Worm (Caenorhabditis elegans) whole organism, young adult: ENCODE results near the gene col-79.
A peak's percentile ranks its signal among the peaks of the same experiment; 100 is the strongest.

ENCODE experiments used
- B0035.1 ChIP-seq: sonication (generic microtip); optimal IDR thresholded peaks from 2 replicates; lab custom pipeline; 2016; ENCODE audit warnings: missing genetic modification characterization, mild to moderate bottlenecking, missing compliant biosample characterization, missing genotype, missing genetic modification reagents
- D2030.7 ChIP-seq: fragments of 200-800 bp; sonication (Bioruptor generic); IDR thresholded peaks from 2 replicates; pipeline ENCODE4 v1.3.6; 2022; ENCODE audit warnings: missing genetic modification reagents, missing genetic modification characterization, missing compliant biosample characterization
- F22D6.2 ChIP-seq: sonication (generic microtip); optimal IDR thresholded peaks from 2 replicates; lab custom pipeline; 2016; ENCODE audit warnings: mild to moderate bottlenecking, missing genetic modification characterization, missing compliant biosample characterization
- F23B12.7 ChIP-seq: sonication (generic microtip); optimal IDR thresholded peaks from 2 replicates; lab custom pipeline; 2017; ENCODE audit warnings: missing genetic modification characterization, mild to moderate bottlenecking, missing compliant biosample characterization, antibody characterized with exemption, moderate library complexity; ENCODE audit not compliant: insufficient read depth
- F37B4.10 ChIP-seq: fragments of 200-800 bp; sonication (Bioruptor generic); IDR thresholded peaks from 2 replicates; pipeline ENCODE4 v1.3.6; 2022; ENCODE audit warnings: missing genetic modification characterization, missing compliant biosample characterization
- F55B11.4 ChIP-seq: sonication (generic microtip); optimal IDR thresholded peaks from 2 replicates; lab custom pipeline; 2016; ENCODE audit warnings: missing compliant biosample characterization, missing genetic modification characterization, borderline replicate concordance; ENCODE audit not compliant: insufficient read depth
- F57C9.4 ChIP-seq: sonication (generic microtip); optimal IDR thresholded peaks from 2 replicates; lab custom pipeline; 2017; ENCODE audit warnings: mild to moderate bottlenecking, missing genetic modification characterization, missing compliant biosample characterization
- K11D2.4 ChIP-seq: fragments of 200-800 bp; sonication (Bioruptor generic); IDR thresholded peaks from 2 replicates; pipeline ENCODE4 v1.3.6; 2022; ENCODE audit warnings: missing genetic modification reagents, missing genetic modification characterization, missing compliant biosample characterization
- K12H6.12 ChIP-seq: fragments of 200-800 bp; sonication (Bioruptor generic); optimal IDR thresholded peaks from 2 replicates; lab custom pipeline; 2018; ENCODE audit warnings: mild to moderate bottlenecking, missing genetic modification characterization, missing compliant biosample characterization
- T07F8.4 ChIP-seq: sonication (generic microtip); optimal IDR thresholded peaks from 2 replicates; lab custom pipeline; 2016; ENCODE audit warnings: mild to moderate bottlenecking, missing genetic modification characterization, moderate library complexity, missing compliant biosample characterization
- Y56A3A.18 ChIP-seq: fragments of 200-800 bp; sonication (Bioruptor generic); IDR thresholded peaks from 2 replicates; pipeline ENCODE4 v1.3.6; 2022; ENCODE audit warnings: missing genetic modification reagents, missing genetic modification characterization, missing compliant biosample characterization
- Y95B8A.8 ChIP-seq: fragments of 200-800 bp; sonication (Bioruptor generic); IDR thresholded peaks from 2 replicates; pipeline ENCODE4 v1.3.6; 2022; ENCODE audit warnings: missing genetic modification reagents, missing genetic modification characterization, missing compliant biosample characterization
- athp-1 ChIP-seq: sonication (generic microtip); optimal IDR thresholded peaks from 2 replicates; lab custom pipeline; 2017; ENCODE audit warnings: mild to moderate bottlenecking, missing genetic modification characterization, missing compliant biosample characterization
- attf-3 ChIP-seq: fragments of 200-800 bp; sonication (Bioruptor generic); conservative IDR thresholded peaks from 2 replicates; pipeline ENCODE4 v1.3.6; 2022; ENCODE audit warnings: missing genetic modification reagents, missing genetic modification characterization, missing compliant biosample characterization
- attf-6 ChIP-seq: fragments of 200-800 bp; sonication (Bioruptor generic); IDR thresholded peaks from 2 replicates; pipeline ENCODE4 v1.3.6; 2022; ENCODE audit warnings: missing genetic modification reagents, missing genetic modification characterization, missing compliant biosample characterization
- ceh-100 ChIP-seq: fragments of 200-800 bp; sonication (Bioruptor generic); IDR thresholded peaks from 2 replicates; pipeline ENCODE4 v1.3.6; 2022; ENCODE audit warnings: missing genetic modification reagents, missing genetic modification characterization, missing compliant biosample characterization
- die-1 ChIP-seq: sonication (generic microtip); optimal IDR thresholded peaks from 2 replicates; lab custom pipeline; 2016; ENCODE audit warnings: missing genotype, mild to moderate bottlenecking, missing genetic modification characterization, missing compliant biosample characterization
- dpff-1 ChIP-seq: sonication (generic microtip); optimal IDR thresholded peaks from 2 replicates; lab custom pipeline; 2017; ENCODE audit warnings: mild to moderate bottlenecking, missing genetic modification characterization, missing compliant biosample characterization
- efl-1 ChIP-seq: fragments of 150-350 bp; optimal IDR thresholded peaks from 2 replicates; lab custom pipeline; 2014; ENCODE audit warnings: missing biosample characterization, missing genetic modification reagents, missing genetic modification characterization
- egl-44 ChIP-seq: fragments of 200-800 bp; sonication (Bioruptor generic); IDR thresholded peaks from 2 replicates; pipeline ENCODE4 v1.3.6; 2022; ENCODE audit warnings: missing genetic modification reagents, missing genetic modification characterization, missing compliant biosample characterization
- egrh-3 ChIP-seq: fragments of 200-800 bp; sonication (Bioruptor generic); IDR thresholded peaks from 2 replicates; pipeline ENCODE4 v1.3.6; 2022; ENCODE audit warnings: missing genetic modification reagents, missing genetic modification characterization, missing compliant biosample characterization
- ekl-4 ChIP-seq: fragments of 200-800 bp; sonication (Bioruptor generic); IDR thresholded peaks from 2 replicates; pipeline ENCODE4 v1.3.6; 2022; ENCODE audit warnings: missing genetic modification reagents, missing genetic modification characterization, missing compliant biosample characterization
- ets-4 ChIP-seq: fragments of 200-800 bp; sonication (Bioruptor generic); optimal IDR thresholded peaks from 2 replicates; lab custom pipeline; 2018; ENCODE audit warnings: mild to moderate bottlenecking, missing genetic modification characterization, missing compliant biosample characterization
- gei-17 ChIP-seq: fragments of 200-800 bp; sonication (Bioruptor generic); optimal IDR thresholded peaks from 2 replicates; lab custom pipeline; 2018; ENCODE audit warnings: mild to moderate bottlenecking, missing genetic modification characterization, missing compliant biosample characterization
- hlh-12 ChIP-seq: sonication (generic microtip); optimal IDR thresholded peaks from 2 replicates; lab custom pipeline; 2016; ENCODE audit warnings: missing genetic modification characterization, missing compliant biosample characterization
- hlh-26 ChIP-seq: fragments of 200-800 bp; sonication (Bioruptor generic); conservative IDR thresholded peaks from 2 replicates; pipeline ENCODE4 v1.3.6; 2022; ENCODE audit warnings: missing genetic modification reagents, missing genetic modification characterization, missing compliant biosample characterization
- hmg-1.2 ChIP-seq: fragments of 200-800 bp; sonication (Bioruptor generic); IDR thresholded peaks from 2 replicates; pipeline ENCODE4 v1.3.6; 2022; ENCODE audit warnings: missing genetic modification reagents, missing genetic modification characterization, missing compliant biosample characterization
- hmg-20 ChIP-seq: fragments of 200-800 bp; sonication (Bioruptor generic); IDR thresholded peaks from 2 replicates; pipeline ENCODE4 v1.3.6; 2022; ENCODE audit warnings: missing genetic modification reagents, missing genetic modification characterization, missing compliant biosample characterization
- lin-26 ChIP-seq: fragments of 200-800 bp; sonication (Bioruptor generic); IDR thresholded peaks from 2 replicates; pipeline ENCODE4 v1.3.6; 2022; ENCODE audit warnings: missing genetic modification reagents, missing genetic modification characterization, missing compliant biosample characterization
- lin-35 ChIP-seq, 3 experiments: fragments of 150-350 bp in 2 of 3; sonication (generic microtip) in 1 of 3; optimal IDR thresholded peaks; 2 replicates each; lab custom pipeline; 2014 to 2018; ENCODE audit warnings: missing biosample characterization in 3 of 3, missing genetic modification characterization in 3 of 3, missing genetic modification reagents in 3 of 3
- lin-54 ChIP-seq: fragments of 200-800 bp; sonication (Bioruptor generic); optimal IDR thresholded peaks from 2 replicates; lab custom pipeline; 2018; ENCODE audit warnings: mild to moderate bottlenecking, missing genetic modification characterization, missing compliant biosample characterization
- lir-1 ChIP-seq: fragments of 200-800 bp; sonication (Bioruptor generic); conservative IDR thresholded peaks from 2 replicates; pipeline ENCODE4 v1.3.6; 2022; ENCODE audit warnings: missing genetic modification reagents, missing genetic modification characterization, missing compliant biosample characterization
- lsy-27 ChIP-seq: sonication (generic microtip); optimal IDR thresholded peaks from 2 replicates; lab custom pipeline; 2017; ENCODE audit warnings: missing genetic modification characterization, mild to moderate bottlenecking, missing compliant biosample characterization, antibody characterized with exemption, missing genotype, borderline replicate concordance; ENCODE audit not compliant: insufficient read depth
- madf-3 ChIP-seq: fragments of 200-800 bp; sonication (Bioruptor generic); IDR thresholded peaks from 2 replicates; pipeline ENCODE4 v1.3.6; 2022; ENCODE audit warnings: missing genetic modification reagents, missing genetic modification characterization, missing compliant biosample characterization
- madf-6 ChIP-seq: fragments of 200-800 bp; sonication (Bioruptor generic); IDR thresholded peaks from 2 replicates; pipeline ENCODE4 v1.3.6; 2022; ENCODE audit warnings: missing genetic modification reagents, missing genetic modification characterization, missing compliant biosample characterization
- mxl-1 ChIP-seq: sonication (generic microtip); optimal IDR thresholded peaks from 2 replicates; lab custom pipeline; 2016; ENCODE audit warnings: missing genetic modification characterization, missing compliant biosample characterization
- nhr-120 ChIP-seq: fragments of 200-800 bp; sonication (Bioruptor generic); IDR thresholded peaks from 2 replicates; pipeline ENCODE4 v1.3.6; 2022; ENCODE audit warnings: missing genetic modification characterization, missing compliant biosample characterization
- nhr-90 ChIP-seq: sonication (generic microtip); optimal IDR thresholded peaks from 2 replicates; lab custom pipeline; 2016; ENCODE audit warnings: missing genotype, mild to moderate bottlenecking, missing genetic modification characterization, missing compliant biosample characterization
- rcor-1 ChIP-seq: fragments of 200-800 bp; sonication (Bioruptor generic); IDR thresholded peaks from 2 replicates; pipeline ENCODE4 v1.3.6; 2022; ENCODE audit warnings: missing genetic modification reagents, missing genetic modification characterization, missing compliant biosample characterization
- sdz-38 ChIP-seq: sonication (generic microtip); optimal IDR thresholded peaks from 2 replicates; lab custom pipeline; 2016; ENCODE audit warnings: missing genotype, missing genetic modification characterization, missing compliant biosample characterization
- snpc-1.3 ChIP-seq: sonication (generic microtip); optimal IDR thresholded peaks from 2 replicates; lab custom pipeline; 2017; ENCODE audit warnings: missing genetic modification characterization, mild to moderate bottlenecking, missing compliant biosample characterization, antibody characterized with exemption, moderate library complexity, missing genotype, missing genetic modification reagents; ENCODE audit not compliant: insufficient read depth
- somi-1 ChIP-seq: fragments of 200-800 bp; sonication (Bioruptor generic); optimal IDR thresholded peaks from 2 replicates; lab custom pipeline; 2018; ENCODE audit warnings: mild to moderate bottlenecking, missing genetic modification characterization, missing compliant biosample characterization
- unc-62 ChIP-seq: fragments of 150-350 bp; optimal IDR thresholded peaks from 2 replicates; lab custom pipeline; 2014; ENCODE audit warnings: missing biosample characterization, missing genetic modification reagents, missing genetic modification characterization
- ztf-22 ChIP-seq: fragments of 200-800 bp; sonication (Bioruptor generic); optimal IDR thresholded peaks from 2 replicates; lab custom pipeline; 2018; ENCODE audit warnings: mild to moderate bottlenecking, missing genetic modification characterization, moderate library complexity, missing compliant biosample characterization
- ztf-26 ChIP-seq: sonication (generic microtip); optimal IDR thresholded peaks from 2 replicates; lab custom pipeline; 2017; ENCODE audit warnings: missing genetic modification characterization, missing compliant biosample characterization

col-79 gene

ce11 chrII:10658576-10659256 lies 44.7 kb upstream of the col-79 start, which contains the start of the genes snu-13 and rsp-7 (continued):
- no peak for TF ChIP-seq ztf-22 (GFP tag; lab: Kevin White, UChicago)
- TF ChIP-seq egrh-3 = no peak
- no peak for TF ChIP-seq dpff-1 (tag; lab: Kevin White, UChicago)
- TF ChIP-seq snpc-1.3 = no peak
- TF ChIP-seq madf-3 (GFP tag; lab: Robert Waterston, UW) = no peak
- no peak for TF ChIP-seq B0035.1 (tag; lab: Kevin White, UChicago)
- 0 out of 2 replicates have a peak, but pooled peaks have one; percentile 6 for TF ChIP-seq rcor-1 (GFP tag; lab: Robert Waterston, UW)
- TF ChIP-seq madf-6 (GFP tag; lab: Robert Waterston, UW) = peak; percentile 53; the same call in 1 of the 2 replicates
- no peak for TF ChIP-seq ets-4 (GFP tag; lab: Kevin White, UChicago)
- TF ChIP-seq T07F8.4 (tag; lab: Kevin White, UChicago) = no peak
- TF ChIP-seq sdz-38 (tag; lab: Kevin White, UChicago) = no peak
- no peak for TF ChIP-seq Y56A3A.18
- TF ChIP-seq lsy-27 = no peak
- peak; percentile 22; the same call in 1 of the 2 replicates for TF ChIP-seq D2030.7 (GFP tag; lab: Robert Waterston, UW)
- no peak for TF ChIP-seq ztf-26 (tag; lab: Kevin White, UChicago)
- peak; percentile 48; the same call in 1 of the 2 replicates for TF ChIP-seq lir-1 (GFP tag; lab: Robert Waterston, UW)
- TF ChIP-seq egl-44 (GFP tag; lab: Robert Waterston, UW) = no peak
- TF ChIP-seq F37B4.10 = no peak
- no peak for TF ChIP-seq hlh-12 (tag; lab: Kevin White, UChicago)
- TF ChIP-seq F57C9.4 (tag; lab: Kevin White, UChicago) = no peak
- TF ChIP-seq die-1 = no peak
- no peak for TF ChIP-seq ceh-100 (GFP tag; lab: Robert Waterston, UW)
- no peak for TF ChIP-seq athp-1 (tag; lab: Kevin White, UChicago)
- TF ChIP-seq Y95B8A.8 (GFP tag; lab: Robert Waterston, UW) = no peak
- no peak for TF ChIP-seq mxl-1
- TF ChIP-seq nhr-120 = no peak
- no peak for TF ChIP-seq K11D2.4 (GFP tag; lab: Robert Waterston, UW)
- TF ChIP-seq F55B11.4 (tag; lab: Kevin White, UChicago) = no peak
- no peak for TF ChIP-seq K12H6.12 (tag; lab: Kevin White, UChicago)
- TF ChIP-seq efl-1 (GFP tag; lab: Kevin White, UChicago) = peak; percentile 34
- TF ChIP-seq attf-3 (GFP tag; lab: Robert Waterston, UW) = no peak
- no peak for TF ChIP-seq lin-26 (GFP tag; lab: Robert Waterston, UW)
- peak in 1 of 3 experiments; percentile 50 for TF ChIP-seq lin-35 (GFP tag; optimal IDR thresholded peaks at IDR 0.05; lab: Kevin White, UChicago)
- TF ChIP-seq hmg-20 (GFP tag; lab: Robert Waterston, UW) = no peak
- peak; percentile 0 for TF ChIP-seq somi-1
- no peak for TF ChIP-seq F22D6.2
- TF ChIP-seq gei-17 = no peak
- no peak for TF ChIP-seq unc-62 (GFP tag; lab: Kevin White, UChicago)
- no peak for TF ChIP-seq nhr-90 (tag; lab: Kevin White, UChicago)
- TF ChIP-seq F23B12.7 (tag; lab: Kevin White, UChicago) = peak; percentile 78
- TF ChIP-seq hmg-1.2 = peak; percentile 42; the same call in 1 of the 2 replicates
- no peak for TF ChIP-seq attf-6
- TF ChIP-seq lin-54 (GFP tag; lab: Kevin White, UChicago) = peak; percentile 68
- no peak for TF ChIP-seq ekl-4
- no peak for TF ChIP-seq hlh-26
